Fruit fly (Drosophila melanogaster): ENCODE measurements around the gene COX5A.

COX5A gene

DNA sequence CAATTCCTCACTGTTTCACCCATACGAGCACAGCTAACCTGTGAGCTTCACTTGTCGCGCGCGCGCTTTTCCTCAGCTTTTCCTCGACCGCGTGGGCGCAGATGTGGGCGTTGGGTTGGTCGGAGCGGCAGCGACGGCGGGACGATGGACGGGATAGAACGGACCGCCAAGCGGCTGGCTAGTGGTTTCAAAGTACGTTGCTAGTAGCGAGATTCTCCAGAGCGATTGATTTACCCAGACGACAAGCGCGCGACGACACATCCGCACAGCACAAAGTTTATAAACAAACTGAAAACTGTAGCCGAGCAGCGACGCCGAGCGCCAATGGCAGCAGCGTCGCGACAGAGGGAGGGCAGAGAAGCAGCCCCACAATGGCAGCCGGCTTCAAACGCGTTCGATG is 50.0 kb downstream of the COX5A start, which contains the start of gene CG6959:
Gene CG6959 (minus strand): TSS at position 292 of the 400 bp plus-strand sequence.
- TF ChIP-seq fd102C (GFP tag; optimal IDR thresholded peaks at IDR 0.05) (no peak), CG8765 (GFP tag; IDR thresholded peaks at IDR 0.05) (0 out of 2 replicates have a peak, but pooled peaks have one; percentile 43), nerfin-2 (GFP tag; IDR thresholded peaks at IDR 0.05; ENCODE audit: partially characterized antibody) (peak; percentile 46; the same call in 1 of the 2 replicates), CG17328 (GFP tag; IDR thresholded peaks at IDR 0.05) (0 out of 2 replicates have a peak, but pooled peaks have one; percentile 30), Poxn (GFP tag; IDR thresholded peaks at IDR 0.05) (no peak), danr (GFP tag; IDR thresholded peaks at IDR 0.05) (no peak), Tbp (GFP tag; optimal IDR thresholded peaks at IDR 0.05) (no peak), Bgb (GFP tag; IDR thresholded peaks at IDR 0.05; ENCODE audit: partially characterized antibody) (peak; percentile 60), nau (GFP tag; optimal IDR thresholded peaks at IDR 0.05) (no peak), CG6813 (GFP tag; optimal IDR thresholded peaks at IDR 0.05) (peak; percentile 50), CG10543 (GFP tag; optimal IDR thresholded peaks at IDR 0.05) (peak; percentile 31), CG11085 (GFP tag; IDR thresholded peaks at IDR 0.05) (no peak), eve (GFP tag; optimal IDR thresholded peaks at IDR 0.05) (peak in 1 of 2 experiments; percentile 49), CG15011 (GFP tag; optimal IDR thresholded peaks at IDR 0.05) (no peak), rib (GFP tag; IDR thresholded peaks at IDR 0.05) (0 out of 2 replicates have a peak, but pooled peaks have one; percentile 18), HLH3B (GFP tag; IDR thresholded peaks at IDR 0.05) (peak; percentile 8; the same call in 1 of the 2 replicates), zfh1 (GFP tag; IDR thresholded peaks at IDR 0.05) (peak; percentile 21; the same call in 1 of the 3 replicates), CG32532 (GFP tag; IDR thresholded peaks at IDR 0.05) (0 out of 2 replicates have a peak, but pooled peaks have one; percentile 35), CG42726 (GFP tag; IDR thresholded peaks at IDR 0.05; ENCODE audit: partially characterized antibody) (peak; percentile 50; the same call in 1 of the 2 replicates), CG34224 (GFP tag; IDR thresholded peaks at IDR 0.05; ENCODE audit: partially characterized antibody) (peak; percentile 38; the same call in 2 of the 3 replicates), ato (GFP tag; IDR thresholded peaks at IDR 0.05; ENCODE audit: partially characterized antibody) (peak; percentile 57), CG11504 (tag; optimal IDR thresholded peaks at IDR 0.05) (peak; percentile 17), Dp (GFP tag; optimal IDR thresholded peaks at IDR 0.05) (no peak), knrl (GFP tag; IDR thresholded peaks at IDR 0.05; ENCODE audit: partially characterized antibody) (0 out of 3 replicates have a peak, but pooled peaks have one; percentile 12), psq (GFP tag; optimal IDR thresholded peaks at IDR 0.05) (no peak), otp (GFP tag; IDR thresholded peaks at IDR 0.05) (peak; percentile 62; the same call in 1 of the 3 replicates), ranshi (GFP tag; IDR thresholded peaks at IDR 0.05) (peak; percentile 25; the same call in 1 of the 2 replicates), CHES-1-like (GFP tag; optimal IDR thresholded peaks at IDR 0.05) (peak; percentile 41), ci (GFP tag; IDR thresholded peaks at IDR 0.05) (peak; percentile 78; the same call in 2 of the 3 replicates), ham (GFP tag; IDR thresholded peaks at IDR 0.05) (0 out of 2 replicates have a peak, but pooled peaks have one; percentile 6), CG3847 (GFP tag; IDR thresholded peaks at IDR 0.05) (no peak), CG8359 (GFP tag; optimal IDR thresholded peaks at IDR 0.05; ENCODE audit: borderline replicate concordance) (peak; percentile 25), Drgx (GFP tag; IDR thresholded peaks at IDR 0.05) (peak; percentile 63), dm (GFP tag; optimal IDR thresholded peaks at IDR 0.05) (peak; percentile 40), Dip3 (GFP tag; optimal IDR thresholded peaks at IDR 0.05) (no peak), Med (GFP tag) (peak; percentile 92), chinmo (GFP tag; IDR thresholded peaks at IDR 0.05; ENCODE audit: partially characterized antibody) (peak; percentile 40; the same call in 1 of the 4 replicates), Rfx (GFP tag; IDR thresholded peaks at IDR 0.05) (peak; percentile 47; the same call in 1 of the 2 replicates), HLH4C (GFP tag; IDR thresholded peaks at IDR 0.05; ENCODE audit: partially characterized antibody) (0 out of 3 replicates have a peak, but pooled peaks have one; percentile 34), CG2199 (GFP tag; IDR thresholded peaks at IDR 0.05) (0 out of 3 replicates have a peak, but pooled peaks have one; percentile 59), pnt (GFP tag; optimal IDR thresholded peaks at IDR 0.05) (no peak), HmgD (GFP tag; optimal IDR thresholded peaks at IDR 0.05) (peak; percentile 4), CG3163 (GFP tag; optimal IDR thresholded peaks at IDR 0.05) (peak; percentile 13), chn (GFP tag; optimal IDR thresholded peaks at IDR 0.05) (peak; percentile 17), sug (tag; optimal IDR thresholded peaks at IDR 0.05) (peak; percentile 3), bigmax (GFP tag; optimal IDR thresholded peaks at IDR 0.05) (peak; percentile 6), tgo (GFP tag; IDR thresholded peaks at IDR 0.05) (no peak), crol (GFP tag; IDR thresholded peaks at IDR 0.05) (0 out of 2 replicates have a peak, but pooled peaks have one; percentile 37), gro (GFP tag; optimal IDR thresholded peaks at IDR 0.05) (peak; percentile 57)

Measured in whole organism, embryonic.